Fruit fly (Drosophila melanogaster): ENCODE measurements around the gene CG11674.

CG11674 gene

DNA sequence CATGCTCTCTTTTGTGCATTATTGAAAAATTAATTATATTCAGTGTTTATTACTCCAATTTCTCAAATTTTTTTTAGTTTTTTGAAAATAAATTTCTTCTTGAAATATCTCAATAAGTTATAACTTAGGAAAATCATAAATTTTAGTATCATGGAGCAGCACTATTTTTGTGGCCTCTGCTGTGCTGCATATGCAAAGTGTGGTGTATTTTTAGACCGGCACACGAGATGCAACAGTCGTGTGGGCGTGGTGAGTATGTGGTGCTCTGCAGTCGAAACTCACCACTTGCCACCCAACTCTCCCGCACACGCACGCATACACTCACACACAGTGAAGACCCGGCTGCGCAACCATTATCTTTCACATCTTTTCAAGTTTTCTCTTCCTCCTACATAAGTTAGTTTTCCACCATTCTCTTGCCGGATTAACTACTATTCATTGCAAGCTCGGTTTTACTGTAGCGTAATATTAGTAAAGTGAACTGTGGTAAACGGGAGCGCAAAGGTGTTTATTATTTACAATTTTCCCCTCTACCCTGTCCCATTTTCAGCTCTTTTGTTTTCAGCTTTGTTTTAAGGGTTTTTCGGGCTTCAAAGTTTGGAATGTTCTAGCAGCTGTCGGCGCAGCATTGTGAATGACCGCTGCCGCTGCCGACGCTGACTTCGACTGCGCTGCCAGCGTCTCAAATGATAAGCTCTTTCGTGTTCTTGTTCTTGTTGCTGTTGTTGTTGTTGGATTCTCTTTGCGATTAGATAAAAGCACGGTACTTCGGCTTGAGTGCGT lies 17.1 kb downstream of the CG11674 start:
- TF ChIP-seq pan (optimal IDR thresholded peaks at IDR 0.05): no peak
- no peak for TF ChIP-seq EcR (GFP tag; optimal IDR thresholded peaks at IDR 0.05)
- no peak for TF ChIP-seq Dll (optimal IDR thresholded peaks at IDR 0.05)
- no peak for TF ChIP-seq CG8478 (optimal IDR thresholded peaks at IDR 0.05)
- no peak for TF ChIP-seq usp (GFP tag; optimal IDR thresholded peaks at IDR 0.05)
- TF ChIP-seq psq (optimal IDR thresholded peaks at IDR 0.05): no peak

- TF ChIP-seq psq (optimal IDR thresholded peaks at IDR 0.05) (no peak), CG8478 (optimal IDR thresholded peaks at IDR 0.05) (no peak), Dll (optimal IDR thresholded peaks at IDR 0.05) (no peak), usp (GFP tag; optimal IDR thresholded peaks at IDR 0.05) (no peak), EcR (GFP tag; optimal IDR thresholded peaks at IDR 0.05) (no peak), pan (optimal IDR thresholded peaks at IDR 0.05) (no peak)
Observed at dm6 chrX:14201178-14201577, 24.5 kb downstream of the CG11674 start, which contains the start of gene Prp16. Gene Prp16, plus strand, starts transcription at chrX:14201362.

dm6 chrX:14199967-14200531 lies 25.6 kb downstream of the CG11674 start, which contains the start of gene CG11590:
Gene CG11590, plus strand, starts transcription at chrX:14200178.
- TF ChIP-seq pan (optimal IDR thresholded peaks at IDR 0.05): no peak
- no peak for TF ChIP-seq psq (optimal IDR thresholded peaks at IDR 0.05)

- TF ChIP-seq EcR (GFP tag; optimal IDR thresholded peaks at IDR 0.05): no peak
Observed at dm6 chrX:14193013-14193412, 32.7 kb downstream of the CG11674 start, which contains the start of gene yl. Gene yl, plus strand, starts transcription at chrX:14193214.

- no peak for TF ChIP-seq usp (GFP tag; optimal IDR thresholded peaks at IDR 0.05)
- no peak for TF ChIP-seq EcR (GFP tag; optimal IDR thresholded peaks at IDR 0.05)
- no peak for TF ChIP-seq CG8478 (optimal IDR thresholded peaks at IDR 0.05)
- TF ChIP-seq psq (optimal IDR thresholded peaks at IDR 0.05): no peak
- TF ChIP-seq Dll (optimal IDR thresholded peaks at IDR 0.05): no peak
- TF ChIP-seq pan (optimal IDR thresholded peaks at IDR 0.05): no peak
Observed at dm6 chrX:14191918-14192317, 33.8 kb downstream of the CG11674 start, which contains the start of gene CG13403. Gene CG13403, minus strand, starts transcription at chrX:14192018.

dm6 chrX:14189216-14189615 lies 36.5 kb downstream of the CG11674 start, which contains the start of gene CG11585:
Gene CG11585, plus strand, starts transcription at chrX:14189516.
- no peak for TF ChIP-seq pan (optimal IDR thresholded peaks at IDR 0.05)
- TF ChIP-seq usp (GFP tag; optimal IDR thresholded peaks at IDR 0.05): no peak
- no peak for TF ChIP-seq psq (optimal IDR thresholded peaks at IDR 0.05)
- TF ChIP-seq CG8478 (optimal IDR thresholded peaks at IDR 0.05): no peak
- no peak for TF ChIP-seq EcR (GFP tag; optimal IDR thresholded peaks at IDR 0.05)
- TF ChIP-seq Dll (optimal IDR thresholded peaks at IDR 0.05): no peak

- TF ChIP-seq usp (GFP tag; optimal IDR thresholded peaks at IDR 0.05) (no peak), Dll (optimal IDR thresholded peaks at IDR 0.05) (no peak), psq (optimal IDR thresholded peaks at IDR 0.05) (no peak), EcR (GFP tag; optimal IDR thresholded peaks at IDR 0.05) (no peak), CG8478 (optimal IDR thresholded peaks at IDR 0.05) (no peak), pan (optimal IDR thresholded peaks at IDR 0.05) (no peak)
Observed at dm6 chrX:14186953-14187352, 38.7 kb downstream of the CG11674 start, which contains the start of gene CG12481. Gene CG12481, plus strand, starts transcription at chrX:14187253.

DNA sequence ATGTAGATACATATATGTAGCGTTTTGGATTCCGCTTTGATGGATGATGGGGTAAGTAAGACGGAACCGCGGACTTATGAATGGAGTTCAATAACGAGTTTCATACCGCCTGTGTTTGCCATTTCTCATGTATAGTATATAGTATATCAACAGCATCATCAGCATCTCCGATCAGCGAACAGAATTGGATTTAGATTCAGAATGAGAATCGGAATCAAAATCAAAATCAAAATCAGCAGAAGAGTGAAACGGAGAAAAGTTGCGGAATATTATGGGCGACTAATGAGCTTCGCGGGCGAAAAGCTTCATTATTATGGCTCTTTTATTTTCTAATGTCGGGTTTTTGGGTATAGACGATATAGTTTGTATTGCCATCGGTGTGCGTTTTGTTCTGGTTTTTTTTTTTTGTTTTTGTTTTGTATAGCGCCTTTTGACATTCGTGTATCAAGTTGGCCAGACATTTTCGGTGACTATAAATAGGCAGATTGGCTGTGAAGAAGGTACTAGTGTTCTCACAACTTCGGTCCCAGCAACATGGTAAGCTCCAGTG lies 41.5 kb downstream of the CG11674 start, which contains the start of gene CG32603:
CG32603 (plus strand) TSS at position 500 of the 550 bp plus-strand sequence.
- TF ChIP-seq psq (optimal IDR thresholded peaks at IDR 0.05) (no peak), CG8478 (optimal IDR thresholded peaks at IDR 0.05) (no peak), pan (optimal IDR thresholded peaks at IDR 0.05) (no peak), EcR (GFP tag; optimal IDR thresholded peaks at IDR 0.05) (no peak), Dll (optimal IDR thresholded peaks at IDR 0.05) (no peak), usp (GFP tag; optimal IDR thresholded peaks at IDR 0.05) (no peak)

dm6 chrX:14180728-14181127 lies 45.0 kb downstream of the CG11674 start, which contains the start of gene CG11584:
Gene CG11584, plus strand, starts transcription at chrX:14181028.
- no peak for TF ChIP-seq CG8478 (optimal IDR thresholded peaks at IDR 0.05)
- TF ChIP-seq EcR (GFP tag; optimal IDR thresholded peaks at IDR 0.05): no peak
- no peak for TF ChIP-seq Dll (optimal IDR thresholded peaks at IDR 0.05)
- no peak for TF ChIP-seq psq (optimal IDR thresholded peaks at IDR 0.05)
- TF ChIP-seq usp (GFP tag; optimal IDR thresholded peaks at IDR 0.05): no peak
- no peak for TF ChIP-seq pan (optimal IDR thresholded peaks at IDR 0.05)

dm6 chrX:14176623-14177022 lies 49.1 kb downstream of the CG11674 start, which contains the start of gene CG11581:
Gene CG11581, plus strand, starts transcription at chrX:14176923.
- no peak for TF ChIP-seq Dll (optimal IDR thresholded peaks at IDR 0.05)
- no peak for TF ChIP-seq psq (optimal IDR thresholded peaks at IDR 0.05)
- no peak for TF ChIP-seq CG8478 (optimal IDR thresholded peaks at IDR 0.05)
- TF ChIP-seq pan (optimal IDR thresholded peaks at IDR 0.05): no peak
- TF ChIP-seq EcR (GFP tag; optimal IDR thresholded peaks at IDR 0.05): no peak

dm6 chrX:14175663-14176062 lies 50.0 kb downstream of the CG11674 start:
- TF ChIP-seq CG8478 (optimal IDR thresholded peaks at IDR 0.05) (no peak), EcR (GFP tag; optimal IDR thresholded peaks at IDR 0.05) (no peak), pan (optimal IDR thresholded peaks at IDR 0.05) (no peak), usp (GFP tag; optimal IDR thresholded peaks at IDR 0.05) (no peak), psq (optimal IDR thresholded peaks at IDR 0.05) (no peak), Dll (optimal IDR thresholded peaks at IDR 0.05) (no peak)

Data from whole organism.